Worm (Caenorhabditis elegans) whole organism, L4 larva: ENCODE data around the gene gst-6.

Experiments used
- F10B5.3 ChIP-seq: sonication (generic microtip); optimal IDR thresholded peaks from 2 replicates; lab custom pipeline; 2016; ENCODE audit warnings: mild to moderate bottlenecking, missing genetic modification characterization, missing compliant biosample characterization
- F26F4.8 ChIP-seq: fragments of 200-800 bp; sonication (Bioruptor generic); conservative IDR thresholded peaks from 2 replicates; pipeline ENCODE4 v1.3.6; 2022; ENCODE audit warnings: missing genetic modification characterization, missing compliant biosample characterization
- R02D3.7 ChIP-seq: fragments of 150-350 bp; sonication (generic microtip); optimal IDR thresholded peaks from 3 replicates; lab custom pipeline; 2014; ENCODE audit warnings: missing biosample characterization, missing genetic modification characterization
- Y105C5A.15 ChIP-seq: fragments of 200-800 bp; sonication (Bioruptor generic); IDR thresholded peaks from 2 replicates; pipeline ENCODE4 v1.3.6; 2022; ENCODE audit warnings: missing genetic modification characterization, missing compliant biosample characterization
- aha-1 ChIP-seq: fragments of 150-350 bp; peaks from one replicate; lab custom pipeline; 2014; ENCODE audit warnings: missing biosample characterization, missing genetic modification characterization
- ama-1 ChIP-seq: fragments of 150-350 bp; optimal IDR thresholded peaks from 2 replicates; lab custom pipeline; 2014; ENCODE audit warnings: inconsistent platforms, mixed read lengths
- arid-1 ChIP-seq: fragments of 200-800 bp; sonication (Bioruptor generic); conservative IDR thresholded peaks from 2 replicates; pipeline ENCODE4 v1.3.6; 2022; ENCODE audit warnings: missing genetic modification reagents, missing genetic modification characterization, missing compliant biosample characterization
- ceh-28 ChIP-seq: fragments of 150-350 bp; optimal IDR thresholded peaks from 2 replicates; lab custom pipeline; 2014; ENCODE audit warnings: missing biosample characterization, missing genetic modification reagents, missing genetic modification characterization
- ceh-62 ChIP-seq: sonication (generic microtip); optimal IDR thresholded peaks from 2 replicates; lab custom pipeline; 2017; ENCODE audit warnings: missing biosample characterization, missing genetic modification characterization
- cey-2 ChIP-seq: sonication (generic microtip); optimal IDR thresholded peaks from 3 replicates; lab custom pipeline; 2017; ENCODE audit warnings: missing genetic modification characterization, mild to moderate bottlenecking, missing compliant biosample characterization, antibody characterized with exemption, borderline replicate concordance; ENCODE audit not compliant: insufficient read depth
- daf-16 ChIP-seq, 3 experiments: sonication (generic microtip); optimal IDR thresholded peaks; 2 replicates each; lab custom pipeline; 2016 to 2017; ENCODE audit warnings: missing genetic modification characterization in 3 of 3, missing genetic modification reagents in 3 of 3, mild to moderate bottlenecking in 2 of 3, missing compliant biosample characterization in 2 of 3, missing biosample characterization in 1 of 3, moderate library complexity in 1 of 3
- daf-19 ChIP-seq: fragments of 200-800 bp; sonication (Bioruptor generic); conservative IDR thresholded peaks from 2 replicates; pipeline ENCODE4 v1.3.6; 2022; ENCODE audit warnings: missing genetic modification characterization, missing compliant biosample characterization
- daf-8 ChIP-seq: fragments of 200-800 bp; sonication (Bioruptor generic); IDR thresholded peaks from 2 replicates; pipeline ENCODE4 v1.3.6; 2022; ENCODE audit warnings: missing genetic modification characterization, missing compliant biosample characterization
- dmd-9 ChIP-seq: fragments of 200-800 bp; sonication (Bioruptor generic); IDR thresholded peaks from 2 replicates; pipeline ENCODE4 v1.3.6; 2022; ENCODE audit warnings: missing genetic modification reagents, missing genetic modification characterization, missing compliant biosample characterization
- dve-1 ChIP-seq: sonication (generic microtip); optimal IDR thresholded peaks from 2 replicates; lab custom pipeline; 2017; ENCODE audit warnings: antibody characterized with exemption, mild to moderate bottlenecking, missing genetic modification characterization, missing compliant biosample characterization; ENCODE audit not compliant: insufficient read depth
- fkh-10 ChIP-seq: fragments of 150-350 bp; optimal IDR thresholded peaks from 2 replicates; lab custom pipeline; 2014; ENCODE audit warnings: missing biosample characterization, missing genetic modification reagents, missing genetic modification characterization
- hlh-11 ChIP-seq: fragments of 200-800 bp; sonication (Bioruptor generic); optimal IDR thresholded peaks from 2 replicates; lab custom pipeline; 2018; ENCODE audit warnings: mild to moderate bottlenecking, missing genetic modification characterization, missing compliant biosample characterization
- hlh-30 ChIP-seq: sonication (generic microtip); optimal IDR thresholded peaks from 2 replicates; lab custom pipeline; 2017; ENCODE audit warnings: antibody characterized with exemption, mild to moderate bottlenecking, missing genetic modification characterization, missing compliant biosample characterization; ENCODE audit not compliant: insufficient read depth
- hmg-1.1 ChIP-seq: fragments of 200-800 bp; sonication (Bioruptor generic); IDR thresholded peaks from 2 replicates; pipeline ENCODE4 v1.3.6; 2022; ENCODE audit warnings: missing genetic modification reagents, missing genetic modification characterization, missing compliant biosample characterization
- jun-1 ChIP-seq: fragments of 150-350 bp; optimal IDR thresholded peaks from 2 replicates; lab custom pipeline; 2014; ENCODE audit warnings: missing biosample characterization, missing genetic modification reagents, missing genetic modification characterization
- lin-1 ChIP-seq: fragments of 200-800 bp; sonication (Bioruptor generic); IDR thresholded peaks from 2 replicates; pipeline ENCODE4 v1.3.6; 2022; ENCODE audit warnings: missing genetic modification reagents, missing genetic modification characterization, missing compliant biosample characterization
- lin-13 ChIP-seq: fragments of 150-350 bp; optimal IDR thresholded peaks from 2 replicates; lab custom pipeline; 2014; ENCODE audit warnings: missing biosample characterization, missing genetic modification reagents, missing genetic modification characterization
- lin-38 ChIP-seq: fragments of 200-800 bp; sonication (Bioruptor generic); IDR thresholded peaks from 2 replicates; pipeline ENCODE4 v1.3.6; 2022; ENCODE audit warnings: missing genetic modification reagents, missing genetic modification characterization, missing compliant biosample characterization
- lir-3 ChIP-seq: sonication (generic microtip); optimal IDR thresholded peaks from 2 replicates; lab custom pipeline; 2016; ENCODE audit warnings: mild to moderate bottlenecking, missing genetic modification characterization, missing compliant biosample characterization
- lsy-2 ChIP-seq, 2 experiments: fragments of 150-350 bp in 1 of 2; sonication (generic microtip) in 1 of 2; optimal IDR thresholded peaks; 2 replicates each; lab custom pipeline; 2014 to 2017; ENCODE audit warnings: missing biosample characterization in 2 of 2, missing genetic modification characterization in 2 of 2
- mdl-1 ChIP-seq, 2 experiments: fragments of 150-350 bp in 1 of 2; sonication (generic microtip) in 1 of 2; optimal IDR thresholded peaks; 2 replicates each; lab custom pipeline; 2014 to 2017; ENCODE audit warnings: missing biosample characterization in 2 of 2, missing genetic modification characterization in 2 of 2
- mdt-29 ChIP-seq: fragments of 200-800 bp; sonication (Bioruptor generic); IDR thresholded peaks from 2 replicates; pipeline ENCODE4 v1.3.6; 2022; ENCODE audit warnings: missing genetic modification reagents, missing genetic modification characterization, missing compliant biosample characterization
- mes-2 ChIP-seq: sonication (generic microtip); optimal IDR thresholded peaks from 2 replicates; lab custom pipeline; 2016; ENCODE audit warnings: missing genotype, mild to moderate bottlenecking, missing genetic modification characterization, missing compliant biosample characterization; ENCODE audit not compliant: poor library complexity, severe bottlenecking
- mxl-3 ChIP-seq: fragments of 200-800 bp; sonication (Bioruptor generic); optimal IDR thresholded peaks from 2 replicates; lab custom pipeline; 2018; ENCODE audit warnings: mild to moderate bottlenecking, missing genetic modification characterization, missing compliant biosample characterization
- nhr-102 ChIP-seq: sonication (generic microtip); optimal IDR thresholded peaks from 2 replicates; lab custom pipeline; 2016; ENCODE audit warnings: mild to moderate bottlenecking, missing genetic modification characterization, moderate library complexity, missing compliant biosample characterization
- nhr-25 ChIP-seq: sonication (generic microtip); optimal IDR thresholded peaks from 2 replicates; lab custom pipeline; 2017; ENCODE audit warnings: missing genetic modification characterization, mild to moderate bottlenecking, missing compliant biosample characterization, antibody characterized with exemption, moderate library complexity, borderline replicate concordance; ENCODE audit not compliant: insufficient read depth
- nhr-28 ChIP-seq: fragments of 150-350 bp; optimal IDR thresholded peaks from 2 replicates; lab custom pipeline; 2014; ENCODE audit warnings: missing biosample characterization, missing genetic modification characterization
- nhr-48 ChIP-seq: sonication (generic microtip); optimal IDR thresholded peaks from 2 replicates; lab custom pipeline; 2016; ENCODE audit warnings: mild to moderate bottlenecking, missing genetic modification characterization, missing compliant biosample characterization
- pha-4 ChIP-seq, 2 experiments: fragments of 150-350 bp in 1 of 2; fragments of 200-800 bp in 1 of 2; sonication (Bioruptor generic) in 1 of 2; IDR thresholded peaks in 1 of 2; optimal IDR thresholded peaks in 1 of 2; 2 replicates each; pipeline versions ENCODE4 v1.3.6 to Lab custom; 2014 to 2022; ENCODE audit warnings: missing genetic modification characterization in 2 of 2, missing genetic modification reagents in 2 of 2, missing biosample characterization in 1 of 2, missing compliant biosample characterization in 1 of 2
- php-3 ChIP-seq: fragments of 200-800 bp; sonication (Bioruptor generic); IDR thresholded peaks from 2 replicates; pipeline ENCODE4 v1.3.6; 2022; ENCODE audit warnings: missing genetic modification reagents, missing genetic modification characterization, missing compliant biosample characterization
- rbr-2 ChIP-seq: sonication (generic microtip); optimal IDR thresholded peaks from 2 replicates; lab custom pipeline; 2016; ENCODE audit warnings: missing genotype, missing genetic modification characterization, missing compliant biosample characterization
- saeg-2 ChIP-seq: fragments of 200-800 bp; sonication (Bioruptor generic); IDR thresholded peaks from 2 replicates; pipeline ENCODE4 v1.3.6; 2022; ENCODE audit warnings: missing genetic modification reagents, missing genetic modification characterization, missing compliant biosample characterization
- set-16 ChIP-seq: fragments of 200-800 bp; sonication (Bioruptor generic); IDR thresholded peaks from 2 replicates; pipeline ENCODE4 v1.3.6; 2022; ENCODE audit warnings: missing genetic modification reagents, missing genetic modification characterization, missing compliant biosample characterization
- snpc-4 ChIP-seq: fragments of 150-350 bp; optimal IDR thresholded peaks from 2 replicates; lab custom pipeline; 2014; ENCODE audit warnings: missing biosample characterization, missing genetic modification characterization
- spr-1 ChIP-seq: sonication (generic microtip); optimal IDR thresholded peaks from 2 replicates; lab custom pipeline; 2016; ENCODE audit warnings: mild to moderate bottlenecking, missing genetic modification characterization, missing compliant biosample characterization
- vab-7 ChIP-seq: fragments of 200-800 bp; sonication (Bioruptor generic); IDR thresholded peaks from 2 replicates; pipeline ENCODE4 v1.3.6; 2022; ENCODE audit warnings: missing genetic modification reagents, missing genetic modification characterization, missing compliant biosample characterization
- zip-2 ChIP-seq: fragments of 150-350 bp; optimal IDR thresholded peaks from 2 replicates; lab custom pipeline; 2014; ENCODE audit warnings: missing biosample characterization, missing genetic modification characterization
- ztf-11 ChIP-seq: fragments of 150-350 bp; optimal IDR thresholded peaks from 2 replicates; lab custom pipeline; 2014; ENCODE audit warnings: missing biosample characterization, missing genetic modification characterization
- ztf-7 ChIP-seq: fragments of 150-350 bp; optimal IDR thresholded peaks from 2 replicates; lab custom pipeline; 2014; ENCODE audit warnings: missing biosample characterization, missing genetic modification characterization

Gene gst-6

ce11 chrII:4874335-4874861, 5.3 kb upstream of the gst-6 start, which contains the start of gene F11G11.15:
Gene F11G11.15, plus strand, starts transcription at chrII:4874845.
- no peak for TF ChIP-seq F26F4.8 (GFP tag; lab: Robert Waterston, UW)
- peak in 1 of 2 experiments; percentile 31 for TF ChIP-seq mdl-1 (tag; optimal IDR thresholded peaks at IDR 0.05; lab: Kevin White, UChicago)
- TF ChIP-seq dve-1 (tag; lab: Kevin White, UChicago): no peak
- TF ChIP-seq lir-3 (tag; lab: Kevin White, UChicago): no peak
- no peak for TF ChIP-seq ceh-62 (tag; lab: Kevin White, UChicago)
- TF ChIP-seq spr-1: no peak
- no peak for TF ChIP-seq vab-7 (GFP tag; lab: Robert Waterston, UW)
- TF ChIP-seq mxl-3: peak; percentile 81
- no peak for TF ChIP-seq lin-1 (GFP tag; lab: Robert Waterston, UW)
- no peak for TF ChIP-seq lsy-2 (tag; optimal IDR thresholded peaks at IDR 0.05; lab: Kevin White, UChicago)
- peak; percentile 66 for TF ChIP-seq hlh-30 (tag; lab: Kevin White, UChicago)
- no peak for TF ChIP-seq snpc-4 (tag; lab: Kevin White, UChicago)
- peak; percentile 68 for TF ChIP-seq nhr-48 (tag; lab: Kevin White, UChicago)
- TF ChIP-seq fkh-10 (GFP tag; lab: Kevin White, UChicago): no peak
- no peak for TF ChIP-seq pha-4 (GFP tag; IDR thresholded peaks at IDR 0.05; lab: Robert Waterston, UW)
- TF ChIP-seq pha-4 (tag; optimal IDR thresholded peaks at IDR 0.05; lab: Kevin White, UChicago): no peak
- no peak for TF ChIP-seq daf-8 (GFP tag; lab: Robert Waterston, UW)
- no peak for TF ChIP-seq F10B5.3 (tag; lab: Kevin White, UChicago)
- peak; percentile 33 for TF ChIP-seq nhr-28 (tag; lab: Kevin White, UChicago)
- TF ChIP-seq aha-1 (tag; lab: Kevin White, UChicago): peak; percentile 96
- no peak for TF ChIP-seq Y105C5A.15 (GFP tag; lab: Robert Waterston, UW)
- TF ChIP-seq zip-2 (tag; lab: Kevin White, UChicago): no peak
- TF ChIP-seq daf-19 (GFP tag; lab: Robert Waterston, UW): no peak
- TF ChIP-seq hlh-11 (tag; lab: Kevin White, UChicago): peak; percentile 45
- no peak for TF ChIP-seq lin-38
- TF ChIP-seq R02D3.7 (tag; lab: Kevin White, UChicago): no peak
- TF ChIP-seq hmg-1.1 (GFP tag; lab: Robert Waterston, UW): no peak

ce11 chrII:4876091-4876490, 3.6 kb upstream of the gst-6 start, which contains the start of gene F11G11.13:
Gene F11G11.13, minus strand, starts transcription at chrII:4876179.
- TF ChIP-seq arid-1 (GFP tag; lab: Robert Waterston, UW): no peak

- TF ChIP-seq set-16 (GFP tag; lab: Robert Waterston, UW) (no peak), mdl-1 (tag; optimal IDR thresholded peaks at IDR 0.05; lab: Kevin White, UChicago) (peak in 1 of 2 experiments; percentile 53), nhr-48 (tag; lab: Kevin White, UChicago) (peak; percentile 71), rbr-2 (tag; lab: Kevin White, UChicago) (no peak), php-3 (GFP tag; lab: Robert Waterston, UW) (peak; percentile 68), spr-1 (no peak), lin-13 (GFP tag; lab: Kevin White, UChicago) (no peak), pha-4 (GFP tag; IDR thresholded peaks at IDR 0.05; lab: Robert Waterston, UW) (no peak), pha-4 (tag; optimal IDR thresholded peaks at IDR 0.05; lab: Kevin White, UChicago) (peak; percentile 37), dmd-9 (GFP tag; lab: Robert Waterston, UW) (no peak), nhr-25 (tag; lab: Kevin White, UChicago) (no peak), saeg-2 (GFP tag; lab: Robert Waterston, UW) (no peak), mdt-29 (GFP tag; lab: Robert Waterston, UW) (no peak), daf-16 (GFP tag; optimal IDR thresholded peaks at IDR 0.05; lab: Kevin White, UChicago) (no peak), daf-16 (tag; optimal IDR thresholded peaks at IDR 0.05; lab: Kevin White, UChicago) (peak; percentile 89), ztf-11 (tag; lab: Kevin White, UChicago) (no peak), zip-2 (tag; lab: Kevin White, UChicago) (no peak), mes-2 (peak; percentile 18), ceh-28 (tag; lab: Kevin White, UChicago) (no peak), hmg-1.1 (GFP tag; lab: Robert Waterston, UW) (peak; percentile 35; the same call in 1 of the 2 replicates), cey-2 (tag; lab: Kevin White, UChicago) (peak; percentile 77), lsy-2 (tag; optimal IDR thresholded peaks at IDR 0.05; lab: Kevin White, UChicago) (peak in 1 of 2 experiments; percentile 51), jun-1 (no peak), ama-1 (lab: Kevin White, UChicago) (no peak), ztf-7 (peak; percentile 5), ceh-62 (tag; lab: Kevin White, UChicago) (no peak), nhr-102 (peak; percentile 95), hlh-30 (tag; lab: Kevin White, UChicago) (peak; percentile 66)
Measured at ce11 chrII:4881727-4882126, 2.0 kb downstream of the gst-6 start, which contains the start of gene gst-7. Gene gst-7, plus strand, starts transcription at chrII:4882062.
